Worm (Caenorhabditis elegans) whole organism, L2 larva: ENCODE results near the gene sri-71.

Source experiments
- R02D3.7 ChIP-seq: fragments of 150-350 bp; optimal IDR thresholded peaks from 2 replicates; lab custom pipeline; 2014; ENCODE audit warnings: missing biosample characterization, missing genetic modification characterization
- alr-1 ChIP-seq: fragments of 150-350 bp; optimal IDR thresholded peaks from 2 replicates; lab custom pipeline; 2014; ENCODE audit warnings: missing biosample characterization, missing genetic modification characterization
- blmp-1 ChIP-seq: sonication (generic microtip); optimal IDR thresholded peaks from 2 replicates; lab custom pipeline; 2017; ENCODE audit warnings: missing genetic modification characterization, mild to moderate bottlenecking, missing compliant biosample characterization, antibody characterized with exemption, moderate library complexity; ENCODE audit not compliant: insufficient read depth
- egl-27 ChIP-seq: sonication (generic microtip); optimal IDR thresholded peaks from 3 replicates; lab custom pipeline; 2017; ENCODE audit warnings: missing biosample characterization, missing genetic modification reagents, missing genetic modification characterization
- elt-3 ChIP-seq: sonication (generic microtip); optimal IDR thresholded peaks from 2 replicates; lab custom pipeline; 2017; ENCODE audit warnings: missing biosample characterization, missing genetic modification characterization
- mbf-1 ChIP-seq: sonication (generic microtip); optimal IDR thresholded peaks from 2 replicates; lab custom pipeline; 2017; ENCODE audit warnings: missing biosample characterization, missing genetic modification characterization
- mdl-1 ChIP-seq, 2 experiments: fragments of 150-350 bp in 1 of 2; sonication (generic microtip) in 1 of 2; optimal IDR thresholded peaks; 2 replicates each; lab custom pipeline; 2017; ENCODE audit warnings: missing biosample characterization in 2 of 2, missing genetic modification characterization in 2 of 2
- nhr-10 ChIP-seq: sonication (generic microtip); optimal IDR thresholded peaks from 2 replicates; lab custom pipeline; 2017; ENCODE audit warnings: missing biosample characterization, missing genetic modification characterization
- nhr-25 ChIP-seq: fragments of 150-350 bp; sonication (generic microtip); optimal IDR thresholded peaks from 3 replicates; lab custom pipeline; 2014; ENCODE audit warnings: missing biosample characterization, missing genetic modification characterization
- nhr-6 ChIP-seq: fragments of 150-350 bp; optimal IDR thresholded peaks from 2 replicates; lab custom pipeline; 2014; ENCODE audit warnings: missing biosample characterization, missing genetic modification characterization
- nhr-77 ChIP-seq: fragments of 150-350 bp; optimal IDR thresholded peaks from 2 replicates; lab custom pipeline; 2014; ENCODE audit warnings: missing biosample characterization, missing genetic modification characterization
- unc-39 ChIP-seq: fragments of 150-350 bp; optimal IDR thresholded peaks from 2 replicates; lab custom pipeline; 2014; ENCODE audit warnings: missing biosample characterization, missing genetic modification characterization
- unc-62 ChIP-seq: fragments of 150-350 bp; optimal IDR thresholded peaks from 2 replicates; lab custom pipeline; 2014; ENCODE audit warnings: missing biosample characterization, missing genetic modification reagents, missing genetic modification characterization
- ztf-11 ChIP-seq: sonication (generic microtip); optimal IDR thresholded peaks from 2 replicates; lab custom pipeline; 2017; ENCODE audit warnings: missing biosample characterization, missing genetic modification characterization

ce11 chrII:2641777-2642176, 14.2 kb downstream of the sri-71 start, which contains the start of gene F22E5.7:
- TF ChIP-seq R02D3.7 (no peak), blmp-1 (tag; lab: Kevin White, UChicago) (no peak), mdl-1 (tag; optimal IDR thresholded peaks at IDR 0.05; lab: Kevin White, UChicago) (no peak), elt-3 (no peak), unc-62 (GFP tag; lab: Kevin White, UChicago) (no peak), egl-27 (no peak), alr-1 (tag; lab: Kevin White, UChicago) (no peak), nhr-77 (tag; lab: Kevin White, UChicago) (no peak), nhr-25 (no peak), nhr-10 (tag; lab: Kevin White, UChicago) (no peak), ztf-11 (no peak), mbf-1 (tag; lab: Kevin White, UChicago) (no peak), unc-39 (tag; lab: Kevin White, UChicago) (no peak), nhr-6 (tag; lab: Kevin White, UChicago) (no peak)
